Fruit fly (Drosophila melanogaster): ENCODE measurements around the gene Nepl13.

DNA sequence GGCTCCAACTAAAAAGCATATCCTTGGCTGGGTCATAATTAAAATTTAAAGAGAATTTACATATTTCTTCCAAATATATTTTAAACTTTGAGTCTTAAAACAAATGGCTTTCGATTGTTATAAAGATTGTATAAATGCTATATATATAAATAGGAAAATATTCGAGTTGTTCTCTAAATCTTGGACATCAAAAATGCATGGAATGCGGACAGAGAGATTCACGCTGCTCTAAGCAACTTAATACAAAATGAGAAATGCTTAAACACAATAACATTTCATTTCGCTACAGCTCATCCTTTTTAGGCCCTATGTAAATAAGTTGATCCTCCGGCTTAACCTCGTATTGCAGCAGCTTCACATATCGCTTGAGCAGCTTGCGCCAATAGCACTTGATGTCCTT is 11.9 kb downstream of the Nepl13 start, which contains the start of gene CG31139:
- TF ChIP-seq psq (optimal IDR thresholded peaks at IDR 0.05) (no peak), Myc (optimal IDR thresholded peaks at IDR 0.05) (no peak), insv (optimal IDR thresholded peaks at IDR 0.05) (no peak)
